Fruit fly (Drosophila melanogaster) whole organism, adult: ENCODE measurements around the gene CG31140.

ENCODE experiments used
- CG7101 ChIP-seq: fragments of 200-800 bp; sonication (Bioruptor generic); optimal IDR thresholded peaks from 2 replicates; lab custom pipeline; 2018; ENCODE audit warnings: missing biosample characterization, mild to moderate bottlenecking, missing genetic modification characterization, moderate library complexity
- ovo ChIP-seq: fragments of 200-800 bp; sonication (Bioruptor generic); optimal IDR thresholded peaks from 2 replicates; lab custom pipeline; 2016; ENCODE audit warnings: missing biosample characterization, missing genetic modification characterization
- tj ChIP-seq: fragments of 200-800 bp; sonication (Bioruptor generic); optimal IDR thresholded peaks from 3 replicates; lab custom pipeline; 2017; ENCODE audit warnings: missing biosample characterization, mild to moderate bottlenecking, missing genetic modification characterization, moderate library complexity

- no peak for TF ChIP-seq tj (GFP tag; lab: Kevin White, UChicago)
- no peak for TF ChIP-seq CG7101 (tag; lab: Kevin White, UChicago)
- TF ChIP-seq ovo (GFP tag; lab: Kevin White, UChicago): no peak
These were observed 49.2 kb downstream of the CG31140 start for dm6 chr3R:24012038-24012693.
